Worm (Caenorhabditis elegans): ENCODE data around the gene fut-3.

fut-3 gene

DNA sequence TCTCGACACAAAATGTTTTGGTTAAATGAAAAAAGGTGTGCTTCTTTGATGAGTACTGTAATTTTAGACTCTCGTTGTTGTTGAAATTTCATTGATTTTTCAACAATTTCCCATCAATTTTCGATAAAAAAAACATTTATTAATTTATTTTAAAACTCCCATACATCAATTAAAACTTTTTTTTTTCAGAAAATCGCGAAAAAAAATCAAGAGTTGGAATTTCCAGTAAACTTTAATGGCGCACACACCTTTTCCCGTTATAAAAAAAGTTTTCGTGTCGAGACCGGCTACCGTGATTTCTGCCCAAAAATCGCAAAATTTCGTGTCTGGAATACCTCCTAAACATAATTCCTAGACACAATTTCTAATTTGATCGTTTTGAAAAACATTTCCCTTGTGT lies 35.2 kb upstream of the fut-3 start, which contains the start of gene C25H3.14:
Gene C25H3.14 (plus strand): TSS at position 301 of the 400 bp plus-strand sequence.
- TF ChIP-seq jun-1 (tag; optimal IDR thresholded peaks at IDR 0.05) (no peak), daf-12 (tag; optimal IDR thresholded peaks at IDR 0.05) (no peak), ZK546.5 (tag; optimal IDR thresholded peaks at IDR 0.05) (no peak), egl-27 (tag; optimal IDR thresholded peaks at IDR 0.05) (no peak), ceh-9 (tag; optimal IDR thresholded peaks at IDR 0.05) (no peak), elt-2 (tag; optimal IDR thresholded peaks at IDR 0.05) (no peak)

ce11 chrII:5693893-5694292 lies 34.3 kb upstream of the fut-3 start, which contains the start of gene C25H3.3:
Gene C25H3.3 (plus strand): TSS chrII:5694193.
- TF ChIP-seq egl-5 (tag; optimal IDR thresholded peaks at IDR 0.05) (no peak), R02D3.7 (tag; optimal IDR thresholded peaks at IDR 0.05) (no peak), pqm-1 (tag; optimal IDR thresholded peaks at IDR 0.05) (no peak), mml-1 (tag; optimal IDR thresholded peaks at IDR 0.05) (no peak), lin-39 (tag; optimal IDR thresholded peaks at IDR 0.05) (no peak), pha-4 (tag; optimal IDR thresholded peaks at IDR 0.05) (no peak), ceh-82 (tag; optimal IDR thresholded peaks at IDR 0.05) (no peak), ztf-4 (tag; optimal IDR thresholded peaks at IDR 0.05) (no peak), lin-15B (tag; optimal IDR thresholded peaks at IDR 0.05) (no peak), unc-39 (tag; optimal IDR thresholded peaks at IDR 0.05) (no peak), egl-27 (tag; optimal IDR thresholded peaks at IDR 0.05) (no peak), eor-1 (tag; optimal IDR thresholded peaks at IDR 0.05) (no peak), aly-2 (tag; optimal IDR thresholded peaks at IDR 0.05) (no peak), tbx-2 (tag; optimal IDR thresholded peaks at IDR 0.05) (no peak), nhr-11 (tag; optimal IDR thresholded peaks at IDR 0.05) (no peak), elt-3 (tag; optimal IDR thresholded peaks at IDR 0.05) (no peak), nhr-237 (tag; optimal IDR thresholded peaks at IDR 0.05) (no peak), nhr-76 (tag; optimal IDR thresholded peaks at IDR 0.05) (no peak), elt-2 (tag; optimal IDR thresholded peaks at IDR 0.05) (no peak), ZK546.5 (tag; optimal IDR thresholded peaks at IDR 0.05) (no peak)

DNA sequence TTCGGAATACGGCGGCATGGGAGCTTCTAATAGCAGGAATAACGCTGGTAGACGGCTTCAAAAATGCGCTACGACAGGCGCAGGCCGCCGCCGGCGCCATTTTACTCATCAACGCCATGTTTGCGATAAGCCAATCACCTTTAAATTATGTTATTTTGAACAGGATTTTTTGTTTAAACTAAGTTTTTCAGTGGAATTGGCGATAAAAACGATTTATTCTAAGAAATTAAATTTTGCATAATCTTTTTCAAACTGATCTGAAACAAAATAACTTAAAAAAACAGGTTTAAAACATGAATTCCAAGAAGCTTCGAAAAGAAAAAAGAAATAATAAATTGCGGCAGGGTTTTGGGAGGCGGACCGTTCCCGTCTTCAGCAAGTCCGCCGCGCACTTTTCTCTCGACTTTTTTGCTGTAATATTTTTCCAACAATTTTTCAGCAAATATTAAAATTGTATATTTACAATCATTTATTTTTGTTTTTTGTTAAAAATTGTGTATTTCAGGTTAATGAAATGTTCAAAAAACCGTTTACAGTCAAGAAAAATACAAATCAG lies 31.7 kb upstream of the fut-3 start, which contains the start of the genes ndub-5 and eif-2D:
Gene ndub-5 (minus strand): TSS at position 138 of the 556 bp plus-strand sequence.
Gene eif-2D (plus strand): TSS at position 506 of the 556 bp plus-strand sequence.
- TF ChIP-seq unc-39 (tag; optimal IDR thresholded peaks at IDR 0.05) (no peak), pqm-1 (tag; optimal IDR thresholded peaks at IDR 0.05) (no peak), zag-1 (tag; optimal IDR thresholded peaks at IDR 0.05) (no peak), jun-1 (tag; optimal IDR thresholded peaks at IDR 0.05) (no peak), lsy-12 (tag; optimal IDR thresholded peaks at IDR 0.05) (no peak), nhr-237 (tag; optimal IDR thresholded peaks at IDR 0.05) (no peak), nhr-23 (tag; optimal IDR thresholded peaks at IDR 0.05) (no peak), unc-62 (GFP tag; optimal IDR thresholded peaks at IDR 0.05) (no peak), ceh-28 (tag; optimal IDR thresholded peaks at IDR 0.05) (no peak), mml-1 (tag; optimal IDR thresholded peaks at IDR 0.05) (no peak), fkh-2 (tag; optimal IDR thresholded peaks at IDR 0.05) (no peak), egl-27 (tag; optimal IDR thresholded peaks at IDR 0.05) (no peak), elt-2 (tag; optimal IDR thresholded peaks at IDR 0.05) (peak; percentile 15), daf-12 (tag; optimal IDR thresholded peaks at IDR 0.05) (no peak), sea-2 (GFP tag; optimal IDR thresholded peaks at IDR 0.05) (no peak), nfya-1 (tag; optimal IDR thresholded peaks at IDR 0.05; ENCODE audit: insufficient read depth) (peak; percentile 42), nhr-28 (tag; optimal IDR thresholded peaks at IDR 0.05) (no peak), egl-5 (tag; optimal IDR thresholded peaks at IDR 0.05) (no peak), eor-1 (tag; optimal IDR thresholded peaks at IDR 0.05) (no peak), ceh-9 (tag; optimal IDR thresholded peaks at IDR 0.05) (no peak), pha-4 (tag; optimal IDR thresholded peaks at IDR 0.05) (peak; percentile 26), lin-15B (tag; optimal IDR thresholded peaks at IDR 0.05) (no peak), aly-2 (tag; optimal IDR thresholded peaks at IDR 0.05) (no peak), elt-3 (tag; optimal IDR thresholded peaks at IDR 0.05) (no peak), snpc-4 (tag; optimal IDR thresholded peaks at IDR 0.05) (peak; percentile 18), hmg-11 (tag; optimal IDR thresholded peaks at IDR 0.05) (peak; percentile 6)

ce11 chrII:5688959-5689358 lies 29.4 kb upstream of the fut-3 start, which contains the start of gene C25H3.11:
Gene C25H3.11 (minus strand): TSS chrII:5689040.
- TF ChIP-seq hmg-11 (tag; optimal IDR thresholded peaks at IDR 0.05) (no peak), R02D3.7 (tag; optimal IDR thresholded peaks at IDR 0.05) (no peak), lsy-12 (tag; optimal IDR thresholded peaks at IDR 0.05) (peak; percentile 4), ztf-4 (tag; optimal IDR thresholded peaks at IDR 0.05) (no peak), nhr-43 (tag; optimal IDR thresholded peaks at IDR 0.05; ENCODE audit: poor library complexity, severe bottlenecking) (no peak), pha-4 (tag; optimal IDR thresholded peaks at IDR 0.05) (peak; percentile 42), nfya-1 (tag; optimal IDR thresholded peaks at IDR 0.05; ENCODE audit: insufficient read depth) (peak; percentile 67), nhr-237 (tag; optimal IDR thresholded peaks at IDR 0.05) (no peak), egl-27 (tag; optimal IDR thresholded peaks at IDR 0.05) (no peak), ZK546.5 (tag; optimal IDR thresholded peaks at IDR 0.05) (no peak), nhr-77 (tag; optimal IDR thresholded peaks at IDR 0.05) (no peak), sea-2 (GFP tag; optimal IDR thresholded peaks at IDR 0.05) (no peak), nhr-12 (tag; optimal IDR thresholded peaks at IDR 0.05) (no peak), ceh-82 (tag; optimal IDR thresholded peaks at IDR 0.05) (no peak), unc-39 (tag; optimal IDR thresholded peaks at IDR 0.05) (no peak), fkh-2 (tag; optimal IDR thresholded peaks at IDR 0.05) (no peak), ztf-11 (tag; optimal IDR thresholded peaks at IDR 0.05) (no peak), mml-1 (tag; optimal IDR thresholded peaks at IDR 0.05) (no peak), daf-12 (tag; optimal IDR thresholded peaks at IDR 0.05) (no peak), ama-1 (optimal IDR thresholded peaks at IDR 0.05) (peak; percentile 52), ceh-28 (tag; optimal IDR thresholded peaks at IDR 0.05) (no peak), fos-1 (tag; optimal IDR thresholded peaks at IDR 0.05) (no peak), lin-39 (tag; optimal IDR thresholded peaks at IDR 0.05) (no peak), nhr-23 (tag; optimal IDR thresholded peaks at IDR 0.05) (no peak), nhr-76 (tag; optimal IDR thresholded peaks at IDR 0.05) (no peak), fkh-10 (GFP tag; optimal IDR thresholded peaks at IDR 0.05) (no peak), elt-2 (tag; optimal IDR thresholded peaks at IDR 0.05) (peak; percentile 70), elt-3 (tag; optimal IDR thresholded peaks at IDR 0.05) (no peak), aly-2 (tag; optimal IDR thresholded peaks at IDR 0.05) (no peak), zag-1 (tag; optimal IDR thresholded peaks at IDR 0.05) (no peak), jun-1 (tag; optimal IDR thresholded peaks at IDR 0.05) (no peak)
